Worm (Caenorhabditis elegans) whole organism, young adult: Measurements from ENCODE around the gene F54F7.14.

ENCODE experiments used
- ama-1 ChIP-seq, 3 experiments: fragments of 150-350 bp in 1 of 3; sonication (generic microtip) in 2 of 3; optimal IDR thresholded peaks; 2 replicates each; lab custom pipeline; 2014 to 2018; ENCODE audit warnings: missing biosample characterization in 2 of 3, missing genetic modification characterization in 2 of 3, missing genetic modification reagents in 2 of 3
- aptf-3 ChIP-seq: fragments of 200-800 bp; sonication (Bioruptor generic); IDR thresholded peaks from 2 replicates; pipeline ENCODE4 v1.3.6; 2022; ENCODE audit warnings: missing genetic modification characterization, missing compliant biosample characterization
- dpl-1 ChIP-seq: fragments of 150-350 bp; optimal IDR thresholded peaks from 2 replicates; lab custom pipeline; 2014; ENCODE audit warnings: missing biosample characterization, missing genetic modification reagents, missing genetic modification characterization
- nfya-1 ChIP-seq: sonication (generic microtip); optimal IDR thresholded peaks from 2 replicates; lab custom pipeline; 2017; ENCODE audit warnings: antibody characterized with exemption, missing compliant biosample characterization, missing genetic modification characterization, borderline replicate concordance; ENCODE audit not compliant: insufficient read depth
- snpc-4 ChIP-seq, 5 experiments: fragments of 150-350 bp in 1 of 5; sonication (generic microtip) in 4 of 5; optimal IDR thresholded peaks; 2 replicates each; lab custom pipeline; 2014 to 2018; ENCODE audit warnings: missing genetic modification characterization in 5 of 5, missing biosample characterization in 3 of 5, antibody characterized with exemption in 2 of 5, mild to moderate bottlenecking in 2 of 5, missing compliant biosample characterization in 2 of 5, missing genotype in 2 of 5, moderate library complexity in 2 of 5, missing genetic modification reagents in 1 of 5
- unc-130 ChIP-seq: sonication (generic microtip); optimal IDR thresholded peaks from 2 replicates; lab custom pipeline; 2016; ENCODE audit warnings: missing genetic modification reagents, missing genetic modification characterization, missing compliant biosample characterization
- unc-62 ChIP-seq: fragments of 150-350 bp; optimal IDR thresholded peaks from 2 replicates; lab custom pipeline; 2014; ENCODE audit warnings: missing biosample characterization, missing genetic modification reagents, missing genetic modification characterization

DNA sequence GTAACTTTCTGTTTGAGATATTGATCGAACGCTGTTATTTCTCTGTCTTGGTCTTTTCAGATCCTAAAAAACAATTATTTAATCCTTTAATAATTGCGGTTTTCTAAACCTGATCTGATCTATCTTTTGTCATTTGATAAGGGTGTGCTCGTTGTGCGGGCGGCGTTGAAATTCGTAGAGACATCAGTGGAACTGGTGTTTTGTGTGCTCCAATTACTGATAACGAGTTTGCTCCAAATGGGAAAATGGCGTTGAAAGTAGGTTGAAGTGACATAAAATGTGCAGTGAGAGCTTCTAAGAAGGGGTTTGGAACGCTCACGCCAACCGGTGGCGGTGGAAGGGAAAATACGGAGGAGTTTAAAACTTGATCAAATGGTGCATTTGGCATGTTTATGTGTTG lies 3.8 kb downstream of the F54F7.14 start:
- TF ChIP-seq ama-1 (optimal IDR thresholded peaks at IDR 0.05; lab: Kevin White, UChicago) (no peak), ama-1 (GFP tag; optimal IDR thresholded peaks at IDR 0.05; lab: Kevin White, UChicago) (no peak), unc-62 (GFP tag; lab: Kevin White, UChicago) (no peak), snpc-4 (GFP tag; optimal IDR thresholded peaks at IDR 0.05; lab: Kevin White, UChicago) (no peak), snpc-4 (tag; optimal IDR thresholded peaks at IDR 0.05; lab: Kevin White, UChicago) (no peak), nfya-1 (tag; lab: Kevin White, UChicago) (no peak), dpl-1 (no peak), unc-130 (GFP tag; lab: Kevin White, UChicago) (no peak), aptf-3 (GFP tag; lab: Robert Waterston, UW) (no peak)
